Worm (Caenorhabditis elegans) whole organism, L2 larva: ENCODE measurements around the gene mig-17.

Experiments
- C34F6.9 ChIP-seq: fragments of 150-350 bp; optimal IDR thresholded peaks from 2 replicates; lab custom pipeline; 2014; ENCODE audit warnings: missing biosample characterization, missing genetic modification characterization
- Y55F3AM.14 ChIP-seq: fragments of 200-800 bp; sonication (Bioruptor generic); optimal IDR thresholded peaks from 2 replicates; lab custom pipeline; 2018; ENCODE audit warnings: mild to moderate bottlenecking, missing genetic modification characterization, missing compliant biosample characterization
- ZK546.5 ChIP-seq: sonication (generic microtip); optimal IDR thresholded peaks from 2 replicates; lab custom pipeline; 2017; ENCODE audit warnings: missing biosample characterization, missing genetic modification characterization
- aly-2 ChIP-seq: fragments of 150-350 bp; optimal IDR thresholded peaks from 2 replicates; lab custom pipeline; 2014; ENCODE audit warnings: missing biosample characterization, missing genetic modification characterization
- ama-1 ChIP-seq: fragments of 150-350 bp; optimal IDR thresholded peaks from 2 replicates; lab custom pipeline; 2018; ENCODE audit warnings: inconsistent platforms
- blmp-1 ChIP-seq: sonication (generic microtip); optimal IDR thresholded peaks from 2 replicates; lab custom pipeline; 2017; ENCODE audit warnings: missing genetic modification characterization, mild to moderate bottlenecking, missing compliant biosample characterization, antibody characterized with exemption, moderate library complexity; ENCODE audit not compliant: insufficient read depth
- ceh-82 ChIP-seq: fragments of 150-350 bp; optimal IDR thresholded peaks from 2 replicates; lab custom pipeline; 2014; ENCODE audit warnings: missing biosample characterization, missing genetic modification characterization
- crh-2 ChIP-seq: sonication (generic microtip); optimal IDR thresholded peaks from 2 replicates; lab custom pipeline; 2017; ENCODE audit warnings: missing biosample characterization, missing genetic modification characterization
- dmd-4 ChIP-seq: sonication (generic microtip); optimal IDR thresholded peaks from 2 replicates; lab custom pipeline; 2017; ENCODE audit warnings: missing biosample characterization, missing genetic modification characterization
- egl-27 ChIP-seq: sonication (generic microtip); optimal IDR thresholded peaks from 3 replicates; lab custom pipeline; 2017; ENCODE audit warnings: missing biosample characterization, missing genetic modification reagents, missing genetic modification characterization
- elt-1 ChIP-seq: fragments of 150-350 bp; optimal IDR thresholded peaks from 2 replicates; lab custom pipeline; 2014; ENCODE audit warnings: missing biosample characterization, missing genetic modification characterization
- fos-1 ChIP-seq: fragments of 150-350 bp; optimal IDR thresholded peaks from 2 replicates; lab custom pipeline; 2014; ENCODE audit warnings: missing biosample characterization, missing genetic modification characterization
- gmeb-1 ChIP-seq: fragments of 150-350 bp; optimal IDR thresholded peaks from 2 replicates; lab custom pipeline; 2014; ENCODE audit warnings: missing biosample characterization, missing genetic modification characterization
- lin-11 ChIP-seq: fragments of 150-350 bp; sonication (generic microtip); optimal IDR thresholded peaks from 2 replicates; lab custom pipeline; 2014; ENCODE audit warnings: missing biosample characterization, missing genetic modification characterization, inconsistent platforms, mixed read lengths
- lin-13 ChIP-seq: fragments of 150-350 bp; optimal IDR thresholded peaks from 2 replicates; lab custom pipeline; 2014; ENCODE audit warnings: missing biosample characterization, missing genetic modification reagents, missing genetic modification characterization
- lsy-2 ChIP-seq, 2 experiments: fragments of 150-350 bp in 1 of 2; sonication (generic microtip) in 1 of 2; optimal IDR thresholded peaks; 2 replicates each; lab custom pipeline; 2014 to 2017; ENCODE audit warnings: missing biosample characterization in 2 of 2, missing genetic modification characterization in 2 of 2
- mab-5 ChIP-seq: fragments of 150-350 bp; optimal IDR thresholded peaks from 2 replicates; lab custom pipeline; 2014; ENCODE audit warnings: missing biosample characterization, missing genetic modification characterization
- mbf-1 ChIP-seq: sonication (generic microtip); optimal IDR thresholded peaks from 2 replicates; lab custom pipeline; 2017; ENCODE audit warnings: missing biosample characterization, missing genetic modification characterization
- nhr-10 ChIP-seq: sonication (generic microtip); optimal IDR thresholded peaks from 2 replicates; lab custom pipeline; 2017; ENCODE audit warnings: missing biosample characterization, missing genetic modification characterization
- nhr-12 ChIP-seq: fragments of 150-350 bp; optimal IDR thresholded peaks from 2 replicates; lab custom pipeline; 2014; ENCODE audit warnings: missing biosample characterization, missing genetic modification characterization
- nhr-21 ChIP-seq: fragments of 150-350 bp; optimal IDR thresholded peaks from 2 replicates; lab custom pipeline; 2014; ENCODE audit warnings: missing biosample characterization, missing genetic modification characterization
- nhr-23 ChIP-seq: fragments of 150-350 bp; optimal IDR thresholded peaks from 2 replicates; lab custom pipeline; 2014; ENCODE audit warnings: missing biosample characterization, missing genetic modification reagents, missing genetic modification characterization
- nhr-237 ChIP-seq: fragments of 150-350 bp; optimal IDR thresholded peaks from 2 replicates; lab custom pipeline; 2014; ENCODE audit warnings: missing biosample characterization, missing genetic modification characterization
- nhr-25 ChIP-seq: fragments of 150-350 bp; sonication (generic microtip); optimal IDR thresholded peaks from 3 replicates; lab custom pipeline; 2014; ENCODE audit warnings: missing biosample characterization, missing genetic modification characterization
- nhr-6 ChIP-seq: fragments of 150-350 bp; optimal IDR thresholded peaks from 2 replicates; lab custom pipeline; 2014; ENCODE audit warnings: missing biosample characterization, missing genetic modification characterization
- nhr-77 ChIP-seq: fragments of 150-350 bp; optimal IDR thresholded peaks from 2 replicates; lab custom pipeline; 2014; ENCODE audit warnings: missing biosample characterization, missing genetic modification characterization
- peb-1 ChIP-seq: fragments of 150-350 bp; optimal IDR thresholded peaks from 2 replicates; lab custom pipeline; 2014; ENCODE audit warnings: missing biosample characterization, missing genetic modification characterization
- skn-1 ChIP-seq: sonication (generic microtip); optimal IDR thresholded peaks from 2 replicates; lab custom pipeline; 2017; ENCODE audit warnings: missing biosample characterization, missing genetic modification characterization
- sma-3 ChIP-seq: sonication (generic microtip); optimal IDR thresholded peaks from 2 replicates; lab custom pipeline; 2016; ENCODE audit warnings: missing genetic modification reagents, missing genetic modification characterization, missing compliant biosample characterization
- snpc-4 ChIP-seq: fragments of 150-350 bp; optimal IDR thresholded peaks from 2 replicates; lab custom pipeline; 2014; ENCODE audit warnings: missing biosample characterization, missing genetic modification characterization
- unc-55 ChIP-seq: fragments of 150-350 bp; sonication (generic microtip); optimal IDR thresholded peaks from 3 replicates; lab custom pipeline; 2014; ENCODE audit warnings: missing biosample characterization, missing genetic modification reagents, missing genetic modification characterization
- unc-62 ChIP-seq: fragments of 150-350 bp; optimal IDR thresholded peaks from 2 replicates; lab custom pipeline; 2014; ENCODE audit warnings: missing biosample characterization, missing genetic modification reagents, missing genetic modification characterization
- zag-1 ChIP-seq: fragments of 150-350 bp; optimal IDR thresholded peaks from 2 replicates; lab custom pipeline; 2014; ENCODE audit warnings: missing biosample characterization, missing genetic modification characterization
- ztf-1 ChIP-seq: fragments of 200-800 bp; sonication (Bioruptor generic); conservative IDR thresholded peaks from 2 replicates; pipeline ENCODE4 v1.3.6; 2022; ENCODE audit warnings: missing genetic modification characterization, missing compliant biosample characterization
- ztf-4 ChIP-seq: fragments of 150-350 bp; optimal IDR thresholded peaks from 2 replicates; lab custom pipeline; 2014; ENCODE audit warnings: missing biosample characterization, missing genetic modification characterization

Gene mig-17

DNA sequence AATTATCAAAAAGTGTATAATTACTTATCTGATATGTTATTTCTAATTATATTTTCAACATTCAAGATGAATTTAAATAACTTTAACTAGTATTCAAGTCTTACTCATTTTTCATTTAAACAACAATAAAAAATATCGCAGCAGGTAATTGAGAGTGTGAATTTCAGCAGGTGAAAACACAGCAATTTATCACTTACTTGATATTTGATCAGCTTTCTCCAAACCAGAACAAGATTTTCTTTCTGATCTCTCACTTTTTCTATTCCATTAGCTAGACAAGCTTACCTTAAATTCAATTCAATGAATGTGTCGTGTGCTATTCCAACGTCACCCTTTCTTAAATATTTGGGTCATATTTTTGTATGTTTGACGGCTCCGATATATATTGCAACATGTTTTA is 39.1 kb downstream of the mig-17 start, which contains the start of gene srh-1:
TSS of gene srh-1 (plus strand) at position 301 of the 400 bp plus-strand sequence.
- TF ChIP-seq snpc-4 (tag; lab: Kevin White, UChicago), result no peak
- no peak for TF ChIP-seq nhr-77 (tag; lab: Kevin White, UChicago)
- TF ChIP-seq Y55F3AM.14 (GFP tag; lab: Kevin White, UChicago), result no peak
- no peak for TF ChIP-seq nhr-237 (tag; lab: Kevin White, UChicago)
- no peak for TF ChIP-seq nhr-25 (tag; lab: Kevin White, UChicago)
- no peak for TF ChIP-seq peb-1 (tag; lab: Kevin White, UChicago)
- TF ChIP-seq lsy-2 (tag; optimal IDR thresholded peaks at IDR 0.05; lab: Kevin White, UChicago), result no peak
- TF ChIP-seq ztf-4, result no peak

- TF ChIP-seq nhr-12 (tag; lab: Kevin White, UChicago), result no peak
- TF ChIP-seq nhr-237 (tag; lab: Kevin White, UChicago), result no peak
- TF ChIP-seq sma-3 (GFP tag; lab: Kevin White, UChicago), result no peak
- no peak for TF ChIP-seq unc-55
- TF ChIP-seq ztf-1 (GFP tag; lab: Robert Waterston, UW), result no peak
- TF ChIP-seq nhr-23 (tag; lab: Kevin White, UChicago), result no peak
- no peak for TF ChIP-seq ZK546.5 (tag; lab: Kevin White, UChicago)
- no peak for TF ChIP-seq egl-27 (tag; lab: Kevin White, UChicago)
- TF ChIP-seq ceh-82 (tag; lab: Kevin White, UChicago), result no peak
- no peak for TF ChIP-seq ztf-4
- no peak for TF ChIP-seq elt-1
- no peak for TF ChIP-seq aly-2
- no peak for TF ChIP-seq fos-1 (tag; lab: Kevin White, UChicago)
Measured at ce11 chrV:11486680-11487079, 40.2 kb downstream of the mig-17 start, which contains the start of gene T11F9.10. Gene T11F9.10 (plus strand): TSS chrV:11486980.

- TF ChIP-seq sma-3 (GFP tag; lab: Kevin White, UChicago), result no peak
- TF ChIP-seq lsy-2 (tag; optimal IDR thresholded peaks at IDR 0.05; lab: Kevin White, UChicago), result no peak
- TF ChIP-seq nhr-77 (tag; lab: Kevin White, UChicago), result no peak
- no peak for TF ChIP-seq gmeb-1
- no peak for TF ChIP-seq ZK546.5 (tag; lab: Kevin White, UChicago)
- no peak for TF ChIP-seq mab-5 (tag; lab: Kevin White, UChicago)
- no peak for TF ChIP-seq ztf-1 (GFP tag; lab: Robert Waterston, UW)
- TF ChIP-seq dmd-4, result no peak
- TF ChIP-seq snpc-4 (tag; lab: Kevin White, UChicago), result no peak
- no peak for TF ChIP-seq unc-55
- TF ChIP-seq lin-11 (tag; lab: Kevin White, UChicago), result no peak
- TF ChIP-seq aly-2, result no peak
- no peak for TF ChIP-seq nhr-10 (tag; lab: Kevin White, UChicago)
- no peak for TF ChIP-seq ceh-82 (tag; lab: Kevin White, UChicago)
- no peak for TF ChIP-seq nhr-21
Measured at ce11 chrV:11488288-11488687, 41.8 kb downstream of the mig-17 start.

- TF ChIP-seq unc-62 (GFP tag; lab: Kevin White, UChicago) (no peak), blmp-1 (tag; lab: Kevin White, UChicago) (no peak), crh-2 (no peak), ama-1 (no peak), nhr-6 (tag; lab: Kevin White, UChicago) (no peak), mbf-1 (no peak), C34F6.9 (no peak), elt-1 (no peak), lsy-2 (tag; optimal IDR thresholded peaks at IDR 0.05; lab: Kevin White, UChicago) (no peak), Y55F3AM.14 (GFP tag; lab: Kevin White, UChicago) (no peak), peb-1 (tag; lab: Kevin White, UChicago) (no peak), skn-1 (no peak), ztf-4 (no peak), fos-1 (tag; lab: Kevin White, UChicago) (no peak), zag-1 (no peak)
Measured at ce11 chrV:11490382-11490781, 43.9 kb downstream of the mig-17 start, which contains the start of gene dhs-19. Gene dhs-19 (minus strand): TSS chrV:11490482.

DNA sequence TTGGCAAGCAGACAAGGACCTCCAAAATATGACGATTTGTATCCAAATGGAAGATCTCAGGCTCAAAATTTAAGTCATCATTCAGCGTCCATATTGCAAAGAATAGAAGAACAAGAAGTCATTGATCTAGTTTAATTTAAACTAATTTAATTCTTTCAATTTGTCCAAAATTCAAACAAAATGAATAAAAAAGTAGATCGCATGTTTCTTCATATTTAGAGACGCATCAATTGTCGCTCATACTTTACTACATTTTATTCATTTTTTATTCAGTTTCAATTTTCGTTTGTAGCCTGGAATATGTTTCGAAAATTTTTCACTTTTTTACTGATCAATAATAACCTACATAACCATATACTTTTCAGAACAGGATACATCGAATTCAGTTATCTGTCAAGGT is 46.0 kb downstream of the mig-17 start, which contains the start of gene T11F9.21:
TSS of gene T11F9.21 (plus strand) at position 301 of the 400 bp plus-strand sequence.
- no peak for TF ChIP-seq unc-62 (GFP tag; lab: Kevin White, UChicago)
- TF ChIP-seq nhr-25 (tag; lab: Kevin White, UChicago), result no peak
- TF ChIP-seq lin-13 (GFP tag; lab: Kevin White, UChicago), result no peak
